Fruit fly (Drosophila melanogaster) whole organism, embryonic: ENCODE measurements around the gene Mlc2.
A peak's percentile ranks its signal among the peaks of the same experiment; 100 is the strongest.

Source experiments
- Atf3 ChIP-seq: fragments of 200-800 bp; sonication (Bioruptor generic); optimal IDR thresholded peaks from 3 replicates; lab custom pipeline; 2016; ENCODE audit warnings: missing biosample characterization, missing genetic modification characterization
- B-H1 ChIP-seq: fragments of 200-800 bp; sonication (Bioruptor generic); IDR thresholded peaks from 3 replicates; pipeline ENCODE4 v1.3.6; 2022; ENCODE audit warnings: missing biosample characterization, missing genetic modification characterization
- CG13424 ChIP-seq: fragments of 200-800 bp; sonication (Bioruptor generic); optimal IDR thresholded peaks from 2 replicates; lab custom pipeline; 2019; ENCODE audit warnings: missing biosample characterization, mild to moderate bottlenecking, missing genetic modification characterization, moderate library complexity
- CG15011 ChIP-seq: fragments of 200-800 bp; sonication (Bioruptor generic); optimal IDR thresholded peaks from 3 replicates; lab custom pipeline; 2018; ENCODE audit warnings: missing biosample characterization, mild to moderate bottlenecking, missing genetic modification characterization
- CG17802 ChIP-seq: fragments of 200-800 bp; sonication (Bioruptor generic); optimal IDR thresholded peaks from 2 replicates; lab custom pipeline; 2018; ENCODE audit warnings: missing biosample characterization, mild to moderate bottlenecking, missing genetic modification characterization, moderate library complexity
- CG17829 ChIP-seq: fragments of 200-800 bp; optimal IDR thresholded peaks from 2 replicates; lab custom pipeline; 2019; ENCODE audit warnings: missing biosample characterization, mild to moderate bottlenecking, missing genetic modification characterization, moderate library complexity
- CG18619 ChIP-seq: fragments of 200-800 bp; sonication (Bioruptor generic); optimal IDR thresholded peaks from 3 replicates; lab custom pipeline; 2017; ENCODE audit warnings: missing biosample characterization, mild to moderate bottlenecking, missing genetic modification characterization
- CG18764 ChIP-seq: fragments of 200-800 bp; sonication (Bioruptor generic); optimal IDR thresholded peaks from 3 replicates; lab custom pipeline; 2016; ENCODE audit warnings: missing biosample characterization, missing genetic modification characterization
- CG2199 ChIP-seq: fragments of 200-800 bp; sonication (Bioruptor generic); IDR thresholded peaks from 3 replicates; pipeline ENCODE4 v1.3.6; 2022; ENCODE audit warnings: missing biosample characterization, missing genetic modification characterization
- CG31224 ChIP-seq: fragments of 200-800 bp; sonication (Bioruptor generic); IDR thresholded peaks from 2 replicates; pipeline ENCODE4 v1.3.6; 2022; ENCODE audit warnings: missing biosample characterization, missing genetic modification characterization
- CG7271 ChIP-seq: fragments of 200-800 bp; sonication (Bioruptor generic); optimal IDR thresholded peaks from 2 replicates; lab custom pipeline; 2018; ENCODE audit warnings: missing biosample characterization, mild to moderate bottlenecking, missing genetic modification characterization, moderate library complexity
- CG7987 ChIP-seq: fragments of 200-800 bp; sonication (Bioruptor generic); optimal IDR thresholded peaks from 2 replicates; lab custom pipeline; 2018; ENCODE audit warnings: missing biosample characterization, mild to moderate bottlenecking, missing genetic modification characterization, moderate library complexity
- CG8388 ChIP-seq: fragments of 200-800 bp; sonication (Bioruptor generic); optimal IDR thresholded peaks from 2 replicates; lab custom pipeline; 2019; ENCODE audit warnings: missing biosample characterization, mild to moderate bottlenecking, missing genetic modification characterization, moderate library complexity
- D ChIP-seq, 2 experiments: fragments of 200-800 bp in 1 of 2; fragments of >200 bp in 1 of 2; sonication (Bioruptor generic) in 1 of 2; optimal IDR thresholded peaks; 2 replicates in 1 of 2; 3 replicates in 1 of 2; lab custom pipeline; 2017; ENCODE audit warnings: mild to moderate bottlenecking in 1 of 2, missing biosample characterization in 1 of 2, missing genetic modification characterization in 1 of 2, missing genetic modification reagents in 1 of 2
- E2f1 ChIP-seq: fragments of 200-800 bp; sonication (Bioruptor generic); IDR thresholded peaks from 2 replicates; pipeline ENCODE4 v1.3.6; 2022; ENCODE audit warnings: missing biosample characterization, missing genetic modification characterization
- HLH54F ChIP-seq: fragments of 200-800 bp; sonication (Bioruptor generic); optimal IDR thresholded peaks from 3 replicates; lab custom pipeline; 2016; ENCODE audit warnings: missing biosample characterization, missing genetic modification characterization
- HmgD ChIP-seq: fragments of 200-800 bp; sonication (Bioruptor generic); optimal IDR thresholded peaks from 3 replicates; lab custom pipeline; 2016; ENCODE audit warnings: missing biosample characterization, missing genetic modification characterization
- Hr51 ChIP-seq, 2 experiments: fragments of 200-800 bp; sonication (Bioruptor generic); optimal IDR thresholded peaks; 2 replicates in 1 of 2; 3 replicates in 1 of 2; lab custom pipeline; 2016 to 2018; ENCODE audit warnings: missing biosample characterization in 2 of 2, missing genetic modification characterization in 2 of 2, mild to moderate bottlenecking in 1 of 2, moderate library complexity in 1 of 2
- MBD-R2 ChIP-seq: fragments of 200-800 bp; sonication (Bioruptor generic); IDR thresholded peaks from 2 replicates; pipeline ENCODE4 v1.3.6; 2022; ENCODE audit warnings: missing biosample characterization, missing genetic modification characterization
- Max ChIP-seq: fragments of 200-800 bp; sonication (Bioruptor generic); optimal IDR thresholded peaks from 2 replicates; lab custom pipeline; 2016; ENCODE audit warnings: missing biosample characterization, mild to moderate bottlenecking, missing genetic modification characterization
- Meics ChIP-seq: fragments of 200-800 bp; sonication (Bioruptor generic); optimal IDR thresholded peaks from 2 replicates; lab custom pipeline; 2017; ENCODE audit warnings: missing biosample characterization, mild to moderate bottlenecking, missing genetic modification characterization
- Mrtf ChIP-seq: fragments of 200-800 bp; sonication (Bioruptor generic); IDR thresholded peaks from 3 replicates; pipeline ENCODE4 v1.3.6; 2022; ENCODE audit warnings: missing biosample characterization, missing genetic modification characterization
- Myb ChIP-seq: fragments of 200-800 bp; sonication (Bioruptor generic); optimal IDR thresholded peaks from 2 replicates; lab custom pipeline; 2016; ENCODE audit warnings: missing biosample characterization, missing genetic modification characterization
- Pdp1 ChIP-seq, 2 experiments: fragments of 200-800 bp; sonication (Bioruptor generic); optimal IDR thresholded peaks; 3 replicates each; lab custom pipeline; 2016; ENCODE audit warnings: missing biosample characterization in 2 of 2, missing genetic modification characterization in 2 of 2, mild to moderate bottlenecking in 1 of 2, moderate library complexity in 1 of 2
- Sin3A ChIP-seq: fragments of >200 bp; optimal IDR thresholded peaks from 2 replicates; lab custom pipeline; 2018
- Vsx1 ChIP-seq: fragments of 200-800 bp; sonication (Bioruptor generic); optimal IDR thresholded peaks from 2 replicates; lab custom pipeline; 2017; ENCODE audit warnings: missing biosample characterization, mild to moderate bottlenecking, missing genetic modification characterization, missing genetic modification reagents
- bcd ChIP-seq: fragments of 200-800 bp; sonication (Bioruptor generic); optimal IDR thresholded peaks from 2 replicates; lab custom pipeline; 2017; ENCODE audit warnings: missing biosample characterization, mild to moderate bottlenecking, missing genetic modification characterization
- chinmo ChIP-seq: fragments of 200-800 bp; sonication (Bioruptor generic); IDR thresholded peaks from 4 replicates; pipeline ENCODE4 v1.3.6; 2022; ENCODE audit warnings: missing biosample characterization, missing genetic modification characterization; ENCODE audit not compliant: partially characterized antibody
- corto ChIP-seq: fragments of 200-800 bp; sonication (Bioruptor generic); optimal IDR thresholded peaks from 2 replicates; lab custom pipeline; 2016; ENCODE audit warnings: missing biosample characterization, mild to moderate bottlenecking, missing genetic modification characterization, moderate library complexity
- dmrt99B ChIP-seq: fragments of 200-800 bp; sonication (Bioruptor generic); optimal IDR thresholded peaks from 2 replicates; lab custom pipeline; 2018; ENCODE audit warnings: missing biosample characterization, mild to moderate bottlenecking, missing genetic modification characterization, moderate library complexity
- emc ChIP-seq: fragments of 200-800 bp; sonication (Bioruptor generic); optimal IDR thresholded peaks from 2 replicates; lab custom pipeline; 2016; ENCODE audit warnings: missing biosample characterization, missing genetic modification characterization
- gcm ChIP-seq: fragments of 200-800 bp; sonication (Bioruptor generic); optimal IDR thresholded peaks from 2 replicates; lab custom pipeline; 2019; ENCODE audit warnings: missing biosample characterization, mild to moderate bottlenecking, missing genetic modification characterization, moderate library complexity
- ham ChIP-seq: fragments of 200-800 bp; sonication (Bioruptor generic); IDR thresholded peaks from 2 replicates; pipeline ENCODE4 v1.3.6; 2022; ENCODE audit warnings: missing biosample characterization, missing genetic modification characterization
- lov ChIP-seq, 2 experiments: fragments of 200-800 bp in 1 of 2; fragments of >200 bp in 1 of 2; sonication (Bioruptor generic) in 1 of 2; IDR thresholded peaks in 1 of 2; optimal IDR thresholded peaks in 1 of 2; 2 replicates in 1 of 2; 3 replicates in 1 of 2; pipeline versions ENCODE4 v1.3.6 to Lab custom; 2017 to 2022; ENCODE audit warnings: missing biosample characterization in 1 of 2, missing genetic modification characterization in 1 of 2
- luna ChIP-seq: fragments of 200-800 bp; sonication (Bioruptor generic); optimal IDR thresholded peaks from 2 replicates; lab custom pipeline; 2016; ENCODE audit warnings: missing biosample characterization, missing genetic modification characterization
- org-1 ChIP-seq: fragments of 200-800 bp; sonication (Bioruptor generic); optimal IDR thresholded peaks from 2 replicates; lab custom pipeline; 2017; ENCODE audit warnings: missing biosample characterization, missing genetic modification characterization
- p53 ChIP-seq: fragments of 200-800 bp; sonication (Bioruptor generic); optimal IDR thresholded peaks from 2 replicates; lab custom pipeline; 2016; ENCODE audit warnings: missing biosample characterization, missing genetic modification characterization
- pros ChIP-seq: fragments of 200-800 bp; sonication (Bioruptor generic); optimal IDR thresholded peaks from 3 replicates; lab custom pipeline; 2019; ENCODE audit warnings: missing biosample characterization, mild to moderate bottlenecking, missing genetic modification characterization, moderate library complexity
- rib ChIP-seq: fragments of 200-800 bp; sonication (Bioruptor generic); IDR thresholded peaks from 2 replicates; pipeline ENCODE4 v1.3.6; 2022; ENCODE audit warnings: missing biosample characterization, missing genetic modification characterization
- salm ChIP-seq: fragments of 200-800 bp; sonication (Bioruptor generic); optimal IDR thresholded peaks from 2 replicates; lab custom pipeline; 2018; ENCODE audit warnings: missing biosample characterization, mild to moderate bottlenecking, missing genetic modification characterization
- sens ChIP-seq: fragments of 200-800 bp; sonication (Bioruptor generic); peaks from one replicate; lab custom pipeline; 2016; ENCODE audit warnings: missing biosample characterization, missing genetic modification characterization
- sima ChIP-seq: fragments of 200-800 bp; sonication (Bioruptor generic); optimal IDR thresholded peaks from 2 replicates; lab custom pipeline; 2016; ENCODE audit warnings: missing biosample characterization, missing genetic modification characterization
- sna ChIP-seq: fragments of 200-800 bp; sonication (Bioruptor generic); IDR thresholded peaks from 2 replicates; pipeline ENCODE4 v1.3.6; 2022; ENCODE audit warnings: missing biosample characterization, missing genetic modification characterization; ENCODE audit not compliant: partially characterized antibody
- tap ChIP-seq: fragments of 200-800 bp; optimal IDR thresholded peaks from 3 replicates; lab custom pipeline; 2019; ENCODE audit warnings: missing biosample characterization, mild to moderate bottlenecking, missing genetic modification characterization, moderate library complexity
- tna ChIP-seq: fragments of 200-800 bp; sonication (Bioruptor generic); IDR thresholded peaks from 2 replicates; pipeline ENCODE4 v1.3.6; 2022; ENCODE audit warnings: missing biosample characterization, missing genetic modification characterization; ENCODE audit not compliant: partially characterized antibody
- trem ChIP-seq: fragments of 200-800 bp; optimal IDR thresholded peaks from 3 replicates; lab custom pipeline; 2019; ENCODE audit warnings: missing biosample characterization, mild to moderate bottlenecking, missing genetic modification characterization, moderate library complexity
- trh ChIP-seq: fragments of 200-800 bp; sonication (Bioruptor generic); optimal IDR thresholded peaks from 2 replicates; lab custom pipeline; 2016; ENCODE audit warnings: missing biosample characterization, missing genetic modification characterization
- ttk ChIP-seq: fragments of 200-800 bp; sonication (Bioruptor generic); IDR thresholded peaks from 2 replicates; pipeline ENCODE4 v2.1.2; 2022; ENCODE audit warnings: missing biosample characterization, missing genetic modification characterization
- tup ChIP-seq: fragments of 200-800 bp; sonication (Bioruptor generic); optimal IDR thresholded peaks from 2 replicates; lab custom pipeline; 2016; ENCODE audit warnings: missing biosample characterization, mild to moderate bottlenecking, missing genetic modification characterization, moderate library complexity
- yki ChIP-seq: fragments of >200 bp; optimal IDR thresholded peaks from 3 replicates; lab custom pipeline; 2018

Gene Mlc2

dm6 chr3R:30195606-30196049 is 21.3 kb upstream of the Mlc2 start:
- no peak for TF ChIP-seq CG8388 (GFP tag; lab: Kevin White, UChicago)
- peak; percentile 47; the same call in 1 of the 2 replicates for TF ChIP-seq CG31224 (GFP tag; lab: Robert Waterston, UW)
- peak; percentile 66 for TF ChIP-seq MBD-R2 (GFP tag; lab: Robert Waterston, UW)
- no peak for TF ChIP-seq p53 (GFP tag; lab: Kevin White, UChicago)
- no peak for TF ChIP-seq salm
- peak; percentile 58 for TF ChIP-seq bcd (GFP tag; lab: Kevin White, UChicago)
- TF ChIP-seq sima (GFP tag; lab: Kevin White, UChicago): no peak
- no peak for TF ChIP-seq sens
- TF ChIP-seq HmgD (GFP tag; lab: Kevin White, UChicago): peak; percentile 33
- no peak for TF ChIP-seq CG18619 (GFP tag; lab: Kevin White, UChicago)
- TF ChIP-seq rib: peak; percentile 80; the same call in 1 of the 2 replicates
- TF ChIP-seq Vsx1: peak; percentile 91
- 0 out of 2 replicates have a peak, but pooled peaks have one; percentile 25 for TF ChIP-seq tna (GFP tag; lab: Robert Waterston, UW)
- TF ChIP-seq E2f1: peak; percentile 55
- TF ChIP-seq lov (optimal IDR thresholded peaks at IDR 0.05; lab: Kevin White, UChicago): no peak
- peak; percentile 47; the same call in 1 of the 3 replicates for TF ChIP-seq lov (GFP tag; IDR thresholded peaks at IDR 0.05; lab: Robert Waterston, UW)
- TF ChIP-seq org-1: no peak
- peak; percentile 6 for TF ChIP-seq Atf3 (GFP tag; lab: Kevin White, UChicago)
- TF ChIP-seq CG17802 (tag; lab: Kevin White, UChicago): no peak
- no peak for TF ChIP-seq D (optimal IDR thresholded peaks at IDR 0.05; lab: Kevin White, UChicago)
- no peak for TF ChIP-seq D (GFP tag; optimal IDR thresholded peaks at IDR 0.05; lab: Kevin White, UChicago)
- no peak for TF ChIP-seq emc (GFP tag; lab: Kevin White, UChicago)
- no peak for TF ChIP-seq gcm
- TF ChIP-seq Max: peak; percentile 25
- peak; percentile 36 for TF ChIP-seq CG7987
- peak; percentile 53 for TF ChIP-seq CG13424 (tag; lab: Kevin White, UChicago)
- TF ChIP-seq ham (GFP tag; lab: Robert Waterston, UW): no peak
- no peak for TF ChIP-seq corto (GFP tag; lab: Kevin White, UChicago)
- TF ChIP-seq CG7271 (tag; lab: Kevin White, UChicago): no peak
- no peak for TF ChIP-seq trh (GFP tag; lab: Kevin White, UChicago)
- TF ChIP-seq CG15011: no peak
- TF ChIP-seq ttk (GFP tag; lab: Robert Waterston, UW): 0 out of 2 replicates have a peak, but pooled peaks have one; percentile 20
- peak; percentile 62 for TF ChIP-seq Meics (GFP tag; lab: Kevin White, UChicago)
- peak; percentile 42 for TF ChIP-seq Myb (GFP tag; lab: Kevin White, UChicago)
- TF ChIP-seq sna: no peak
- no peak for TF ChIP-seq pros (GFP tag; lab: Kevin White, UChicago)
- TF ChIP-seq dmrt99B: peak; percentile 2
- TF ChIP-seq trem: no peak
- no peak for TF ChIP-seq tap
- no peak for TF ChIP-seq CG2199 (GFP tag; lab: Robert Waterston, UW)
- TF ChIP-seq luna (GFP tag; lab: Kevin White, UChicago): no peak
- peak in 1 of 2 experiments; percentile 44 for TF ChIP-seq Pdp1 (GFP tag; optimal IDR thresholded peaks at IDR 0.05; lab: Kevin White, UChicago)
- TF ChIP-seq Sin3A (lab: Kevin White, UChicago): no peak
- TF ChIP-seq yki (lab: Kevin White, UChicago): no peak
- peak; percentile 23 for TF ChIP-seq CG18764 (GFP tag; lab: Kevin White, UChicago)
- peak; percentile 21 to 32 for TF ChIP-seq Hr51 (GFP tag; optimal IDR thresholded peaks at IDR 0.05; lab: Kevin White, UChicago)
- TF ChIP-seq CG17829 (tag; lab: Kevin White, UChicago): peak; percentile 10
- TF ChIP-seq chinmo (GFP tag; lab: Robert Waterston, UW): peak; percentile 31; the same call in 1 of the 4 replicates
- peak; percentile 40; the same call in 1 of the 3 replicates for TF ChIP-seq B-H1 (GFP tag; lab: Robert Waterston, UW)
- no peak for TF ChIP-seq tup (GFP tag; lab: Kevin White, UChicago)
- peak; percentile 60 for TF ChIP-seq HLH54F (GFP tag; lab: Kevin White, UChicago)
- TF ChIP-seq Mrtf (GFP tag; lab: Robert Waterston, UW): 0 out of 3 replicates have a peak, but pooled peaks have one; percentile 58
